Worm (Caenorhabditis elegans) whole organism, L4 larva: ENCODE data around the gene sec-6.

Source experiments
- F49E8.2 ChIP-seq: sonication (generic microtip); optimal IDR thresholded peaks from 2 replicates; lab custom pipeline; 2016; ENCODE audit warnings: missing compliant biosample characterization, mild to moderate bottlenecking, missing genetic modification characterization, borderline replicate concordance
- T20F7.1 ChIP-seq: fragments of 200-800 bp; sonication (Bioruptor generic); optimal IDR thresholded peaks from 2 replicates; lab custom pipeline; 2018; ENCODE audit warnings: mild to moderate bottlenecking, missing genetic modification characterization, missing compliant biosample characterization
- Y48G9A.11 ChIP-seq: fragments of 200-800 bp; sonication (Bioruptor generic); IDR thresholded peaks from 2 replicates; pipeline ENCODE4 v1.3.6; 2022; ENCODE audit warnings: missing genetic modification reagents, missing genetic modification characterization, missing compliant biosample characterization
- ZK546.5 ChIP-seq, 2 experiments: sonication (generic microtip); optimal IDR thresholded peaks; 2 replicates each; lab custom pipeline; 2017; ENCODE audit warnings: missing biosample characterization in 2 of 2, missing genetic modification characterization in 2 of 2
- ama-1 ChIP-seq: fragments of 150-350 bp; optimal IDR thresholded peaks from 2 replicates; lab custom pipeline; 2014; ENCODE audit warnings: inconsistent platforms, mixed read lengths
- arid-1 ChIP-seq: fragments of 200-800 bp; sonication (Bioruptor generic); conservative IDR thresholded peaks from 2 replicates; pipeline ENCODE4 v1.3.6; 2022; ENCODE audit warnings: missing genetic modification reagents, missing genetic modification characterization, missing compliant biosample characterization
- ceh-20 ChIP-seq: fragments of 200-800 bp; sonication (Bioruptor generic); IDR thresholded peaks from 2 replicates; pipeline ENCODE4 v1.3.6; 2022; ENCODE audit warnings: missing genetic modification reagents, missing genetic modification characterization, missing compliant biosample characterization
- ceh-28 ChIP-seq: fragments of 150-350 bp; optimal IDR thresholded peaks from 2 replicates; lab custom pipeline; 2014; ENCODE audit warnings: missing biosample characterization, missing genetic modification reagents, missing genetic modification characterization
- ceh-44 ChIP-seq: fragments of 200-800 bp; sonication (Bioruptor generic); IDR thresholded peaks from 2 replicates; pipeline ENCODE4 v1.3.6; 2022; ENCODE audit warnings: missing genetic modification reagents, missing genetic modification characterization, missing compliant biosample characterization
- ceh-62 ChIP-seq: sonication (generic microtip); optimal IDR thresholded peaks from 2 replicates; lab custom pipeline; 2017; ENCODE audit warnings: missing biosample characterization, missing genetic modification characterization
- ces-1 ChIP-seq: fragments of 150-350 bp; sonication (generic microtip); optimal IDR thresholded peaks from 4 replicates; lab custom pipeline; 2014; ENCODE audit warnings: missing biosample characterization, missing genetic modification reagents, missing genetic modification characterization
- daf-12 ChIP-seq: fragments of 150-350 bp; optimal IDR thresholded peaks from 2 replicates; lab custom pipeline; 2014; ENCODE audit warnings: missing biosample characterization, missing genetic modification reagents, missing genetic modification characterization
- daf-16 ChIP-seq, 3 experiments: sonication (generic microtip); optimal IDR thresholded peaks; 2 replicates each; lab custom pipeline; 2016 to 2017; ENCODE audit warnings: missing genetic modification characterization in 3 of 3, missing genetic modification reagents in 3 of 3, mild to moderate bottlenecking in 2 of 3, missing compliant biosample characterization in 2 of 3, missing biosample characterization in 1 of 3, moderate library complexity in 1 of 3
- dmd-6 ChIP-seq: fragments of 200-800 bp; sonication (Bioruptor generic); IDR thresholded peaks from 2 replicates; pipeline ENCODE4 v1.3.6; 2022; ENCODE audit warnings: missing genetic modification reagents, missing genetic modification characterization, missing compliant biosample characterization
- dpl-1 ChIP-seq: fragments of 150-350 bp; optimal IDR thresholded peaks from 2 replicates; lab custom pipeline; 2014; ENCODE audit warnings: missing biosample characterization, missing genetic modification reagents, missing genetic modification characterization
- egl-27 ChIP-seq: sonication (generic microtip); optimal IDR thresholded peaks from 3 replicates; lab custom pipeline; 2017; ENCODE audit warnings: missing biosample characterization, missing genetic modification reagents, missing genetic modification characterization
- hif-1 ChIP-seq, 2 experiments: sonication (generic microtip); optimal IDR thresholded peaks; 2 replicates each; lab custom pipeline; 2016 to 2017; ENCODE audit warnings: missing compliant biosample characterization in 2 of 2, missing genetic modification characterization in 2 of 2, missing genetic modification reagents in 2 of 2, missing genotype in 2 of 2, mild to moderate bottlenecking in 1 of 2
- hlh-30 ChIP-seq: sonication (generic microtip); optimal IDR thresholded peaks from 2 replicates; lab custom pipeline; 2017; ENCODE audit warnings: antibody characterized with exemption, mild to moderate bottlenecking, missing genetic modification characterization, missing compliant biosample characterization; ENCODE audit not compliant: insufficient read depth
- hmg-1.1 ChIP-seq: fragments of 200-800 bp; sonication (Bioruptor generic); IDR thresholded peaks from 2 replicates; pipeline ENCODE4 v1.3.6; 2022; ENCODE audit warnings: missing genetic modification reagents, missing genetic modification characterization, missing compliant biosample characterization
- jun-1 ChIP-seq: fragments of 150-350 bp; optimal IDR thresholded peaks from 2 replicates; lab custom pipeline; 2014; ENCODE audit warnings: missing biosample characterization, missing genetic modification reagents, missing genetic modification characterization
- lin-13 ChIP-seq: fragments of 150-350 bp; optimal IDR thresholded peaks from 2 replicates; lab custom pipeline; 2014; ENCODE audit warnings: missing biosample characterization, missing genetic modification reagents, missing genetic modification characterization
- lin-38 ChIP-seq: fragments of 200-800 bp; sonication (Bioruptor generic); IDR thresholded peaks from 2 replicates; pipeline ENCODE4 v1.3.6; 2022; ENCODE audit warnings: missing genetic modification reagents, missing genetic modification characterization, missing compliant biosample characterization
- lsy-2 ChIP-seq, 2 experiments: fragments of 150-350 bp in 1 of 2; sonication (generic microtip) in 1 of 2; optimal IDR thresholded peaks; 2 replicates each; lab custom pipeline; 2014 to 2017; ENCODE audit warnings: missing biosample characterization in 2 of 2, missing genetic modification characterization in 2 of 2
- madf-5 ChIP-seq, 2 experiments: fragments of 200-800 bp; sonication (Bioruptor generic); IDR thresholded peaks; 2 replicates each; pipeline ENCODE4 v1.3.6; 2022; ENCODE audit warnings: missing compliant biosample characterization in 2 of 2, missing genetic modification characterization in 2 of 2
- mdl-1 ChIP-seq, 2 experiments: fragments of 150-350 bp in 1 of 2; sonication (generic microtip) in 1 of 2; optimal IDR thresholded peaks; 2 replicates each; lab custom pipeline; 2014 to 2017; ENCODE audit warnings: missing biosample characterization in 2 of 2, missing genetic modification characterization in 2 of 2
- mdt-29 ChIP-seq: fragments of 200-800 bp; sonication (Bioruptor generic); IDR thresholded peaks from 2 replicates; pipeline ENCODE4 v1.3.6; 2022; ENCODE audit warnings: missing genetic modification reagents, missing genetic modification characterization, missing compliant biosample characterization
- mep-1 ChIP-seq: fragments of 150-350 bp; sonication (generic microtip); optimal IDR thresholded peaks from 3 replicates; lab custom pipeline; 2014; ENCODE audit warnings: missing biosample characterization, missing genetic modification characterization
- nhr-102 ChIP-seq: sonication (generic microtip); optimal IDR thresholded peaks from 2 replicates; lab custom pipeline; 2016; ENCODE audit warnings: mild to moderate bottlenecking, missing genetic modification characterization, moderate library complexity, missing compliant biosample characterization
- nhr-11 ChIP-seq: fragments of 150-350 bp; optimal IDR thresholded peaks from 2 replicates; lab custom pipeline; 2014; ENCODE audit warnings: missing biosample characterization, missing genetic modification characterization
- nhr-111 ChIP-seq: fragments of 200-800 bp; sonication (Bioruptor generic); optimal IDR thresholded peaks from 2 replicates; lab custom pipeline; 2018; ENCODE audit warnings: mild to moderate bottlenecking, missing genetic modification characterization, missing compliant biosample characterization
- nhr-48 ChIP-seq: sonication (generic microtip); optimal IDR thresholded peaks from 2 replicates; lab custom pipeline; 2016; ENCODE audit warnings: mild to moderate bottlenecking, missing genetic modification characterization, missing compliant biosample characterization
- nhr-76 ChIP-seq: fragments of 150-350 bp; optimal IDR thresholded peaks from 2 replicates; lab custom pipeline; 2014; ENCODE audit warnings: missing biosample characterization, missing genetic modification characterization
- nhr-77 ChIP-seq: fragments of 150-350 bp; optimal IDR thresholded peaks from 2 replicates; lab custom pipeline; 2014; ENCODE audit warnings: missing biosample characterization, missing genetic modification characterization
- rbr-2 ChIP-seq: sonication (generic microtip); optimal IDR thresholded peaks from 2 replicates; lab custom pipeline; 2016; ENCODE audit warnings: missing genotype, missing genetic modification characterization, missing compliant biosample characterization
- saeg-2 ChIP-seq: fragments of 200-800 bp; sonication (Bioruptor generic); IDR thresholded peaks from 2 replicates; pipeline ENCODE4 v1.3.6; 2022; ENCODE audit warnings: missing genetic modification reagents, missing genetic modification characterization, missing compliant biosample characterization
- snpc-4 ChIP-seq: fragments of 150-350 bp; optimal IDR thresholded peaks from 2 replicates; lab custom pipeline; 2014; ENCODE audit warnings: missing biosample characterization, missing genetic modification characterization
- unc-130 ChIP-seq: sonication (generic microtip); optimal IDR thresholded peaks from 2 replicates; lab custom pipeline; 2016; ENCODE audit warnings: missing genetic modification reagents, missing genetic modification characterization, missing compliant biosample characterization
- unc-39 ChIP-seq: sonication (generic microtip); optimal IDR thresholded peaks from 2 replicates; lab custom pipeline; 2017; ENCODE audit warnings: missing biosample characterization, missing genetic modification characterization
- unc-62 ChIP-seq, 3 experiments: fragments of 150-350 bp in 1 of 3; sonication (generic microtip); optimal IDR thresholded peaks in 2 of 3; peaks in 1 of 3; 1 replicate in 1 of 3; 2 replicates in 2 of 3; lab custom pipeline; 2014 to 2017; ENCODE audit warnings: missing biosample characterization in 3 of 3, missing genetic modification characterization in 3 of 3, missing genetic modification reagents in 3 of 3, missing genotype in 1 of 3
- ztf-7 ChIP-seq: fragments of 150-350 bp; optimal IDR thresholded peaks from 2 replicates; lab custom pipeline; 2014; ENCODE audit warnings: missing biosample characterization, missing genetic modification characterization

Gene sec-6

ce11 chrII:5336660-5337494, 22.5 kb upstream of the sec-6 start (continued):
- TF ChIP-seq unc-62 (GFP tag; optimal IDR thresholded peaks at IDR 0.05 in 1 of 2; lab: Kevin White, UChicago), result peak in 1 of 2 experiments; percentile 92
- TF ChIP-seq unc-62 (tag; optimal IDR thresholded peaks at IDR 0.05; lab: Kevin White, UChicago), result no peak
- TF ChIP-seq unc-130, result no peak
- TF ChIP-seq nhr-111 (GFP tag; lab: Kevin White, UChicago), result no peak
- TF ChIP-seq dmd-6 (GFP tag; lab: Robert Waterston, UW), result peak; percentile 56
- TF ChIP-seq lin-38 (GFP tag; lab: Robert Waterston, UW), result peak; percentile 43; the same call in 1 of the 2 replicates
- peak; percentile 37 to 59 for TF ChIP-seq mdl-1 (tag; optimal IDR thresholded peaks at IDR 0.05; lab: Kevin White, UChicago)
- TF ChIP-seq mep-1 (tag; lab: Kevin White, UChicago), result peak; percentile 89
- TF ChIP-seq saeg-2, result no peak
- TF ChIP-seq nhr-102 (tag; lab: Kevin White, UChicago), result no peak
- TF ChIP-seq jun-1 (tag; lab: Kevin White, UChicago), result peak; percentile 94
- peak; percentile 84 for TF ChIP-seq rbr-2 (tag; lab: Kevin White, UChicago)
- TF ChIP-seq dpl-1, result peak; percentile 45
- TF ChIP-seq unc-39, result no peak
- peak; percentile 67 for TF ChIP-seq hlh-30
- no peak for TF ChIP-seq T20F7.1 (GFP tag; lab: Kevin White, UChicago)
- TF ChIP-seq arid-1 (GFP tag; lab: Robert Waterston, UW), result peak; percentile 63
- TF ChIP-seq F49E8.2 (tag; lab: Kevin White, UChicago), result no peak
- peak; percentile 25; the same call in 1 of the 2 replicates for TF ChIP-seq ceh-20
- TF ChIP-seq hif-1 (tag; optimal IDR thresholded peaks at IDR 0.05; lab: Kevin White, UChicago), result peak in 1 of 2 experiments; percentile 27
- TF ChIP-seq nhr-77 (tag; lab: Kevin White, UChicago), result peak; percentile 33
- no peak for TF ChIP-seq ZK546.5 (tag; optimal IDR thresholded peaks at IDR 0.05; lab: Kevin White, UChicago)
- peak; percentile 28 for TF ChIP-seq ama-1 (lab: Kevin White, UChicago)
- TF ChIP-seq hmg-1.1 (GFP tag; lab: Robert Waterston, UW), result peak; percentile 77
- peak; percentile 30 for TF ChIP-seq ceh-28
- TF ChIP-seq ceh-44, result no peak
- peak; percentile 22 for TF ChIP-seq ztf-7 (tag; lab: Kevin White, UChicago)
- TF ChIP-seq egl-27 (tag; lab: Kevin White, UChicago), result peak; percentile 4
- TF ChIP-seq nhr-76, result peak; percentile 37
- TF ChIP-seq daf-12, result no peak
- no peak for TF ChIP-seq Y48G9A.11 (GFP tag; lab: Robert Waterston, UW)
- peak; percentile 80 for TF ChIP-seq nhr-11 (tag; lab: Kevin White, UChicago)
- TF ChIP-seq snpc-4 (tag; lab: Kevin White, UChicago), result no peak
- no peak for TF ChIP-seq ceh-62 (tag; lab: Kevin White, UChicago)
- TF ChIP-seq lsy-2 (tag; optimal IDR thresholded peaks at IDR 0.05; lab: Kevin White, UChicago), result peak; percentile 27 to 72
- 0 out of 4 replicates have a peak, but pooled peaks of 1 of the 2 experiments have one; percentile 31 for TF ChIP-seq madf-5 (GFP tag; IDR thresholded peaks at IDR 0.05; lab: Robert Waterston, UW)
- TF ChIP-seq mdt-29 (GFP tag; lab: Robert Waterston, UW), result no peak
- TF ChIP-seq nhr-48, result peak; percentile 36
- TF ChIP-seq lin-13 (GFP tag; lab: Kevin White, UChicago), result peak; percentile 41
- no peak for TF ChIP-seq daf-16 (GFP tag; optimal IDR thresholded peaks at IDR 0.05; lab: Kevin White, UChicago)
- peak; percentile 71 for TF ChIP-seq daf-16 (tag; optimal IDR thresholded peaks at IDR 0.05; lab: Kevin White, UChicago)
- TF ChIP-seq ces-1 (GFP tag; lab: Kevin White, UChicago), result peak; percentile 29
- TF ChIP-seq, all 104 proteins: peak for 46
